Fruit fly (Drosophila melanogaster): ENCODE results near the gene ema.
A peak's percentile ranks its signal among the peaks of the same experiment; 100 is the strongest.

Gene ema

DNA sequence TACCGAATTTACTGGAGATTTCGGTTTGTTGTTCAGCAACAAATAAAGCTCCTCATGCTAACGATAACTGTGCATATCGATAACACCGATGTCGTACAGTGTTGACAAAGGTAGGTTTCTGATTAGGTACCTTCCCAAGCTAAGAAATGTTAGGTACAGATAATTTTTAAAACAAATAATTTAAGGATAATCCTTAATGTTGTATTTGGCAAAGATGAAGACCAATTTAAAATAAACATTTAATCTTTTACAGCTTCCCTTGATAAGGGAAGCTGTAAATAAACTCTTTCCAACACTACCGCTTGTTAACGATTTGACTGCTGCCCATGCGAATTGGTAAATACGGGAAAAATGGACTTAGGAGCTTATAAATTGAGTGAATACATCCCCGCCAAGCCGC lies 1.5 kb upstream of the ema start, which contains the start of the genes Ttc1 and CG14882 (continued):
- TF ChIP-seq fru (optimal IDR thresholded peaks at IDR 0.05): no peak
- TF ChIP-seq CG7963 (GFP tag; IDR thresholded peaks at IDR 0.05; ENCODE audit: partially characterized antibody): 0 out of 3 replicates have a peak, but pooled peaks have one; percentile 33
- TF ChIP-seq CG10267 (tag; optimal IDR thresholded peaks at IDR 0.05): peak; percentile 94

DNA sequence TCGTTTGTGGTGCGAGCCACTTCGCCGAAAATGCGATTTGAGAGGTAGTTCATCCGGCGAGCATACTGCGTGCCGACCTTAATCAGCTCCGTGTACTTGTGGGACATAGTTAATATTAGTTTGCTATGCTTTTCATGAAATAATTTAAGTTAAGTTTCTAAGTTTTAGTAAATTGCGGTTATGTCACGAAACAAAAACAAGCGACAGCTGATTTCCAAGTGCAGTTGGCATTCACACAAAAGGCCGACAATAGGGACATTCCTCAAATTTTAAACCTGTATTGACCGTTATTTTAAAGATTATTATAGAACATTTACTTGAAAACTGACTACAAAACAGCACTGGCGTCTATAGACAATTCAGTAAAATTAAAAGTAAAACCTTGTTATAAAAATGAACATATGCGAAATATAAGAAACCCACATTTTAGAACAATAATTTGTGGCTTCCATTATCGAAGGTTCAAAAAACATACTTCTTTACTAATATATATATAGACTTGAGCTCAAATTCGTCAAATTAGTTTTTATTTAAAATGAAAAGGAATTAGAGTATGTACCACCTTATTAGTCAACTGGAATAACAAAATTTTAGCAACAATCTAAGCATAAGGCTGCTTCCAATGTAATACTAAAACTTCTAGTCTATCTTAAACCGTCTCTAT lies 5.0 kb downstream of the ema start, which contains the start of gene mRpS33:
Gene mRpS33 (minus strand): TSS at position 224 of the 664 bp plus-strand sequence.
- TF ChIP-seq ind (GFP tag; optimal IDR thresholded peaks at IDR 0.05): no peak
- no peak for TF ChIP-seq mirr (GFP tag; optimal IDR thresholded peaks at IDR 0.05)
- no peak for TF ChIP-seq al (GFP tag; IDR thresholded peaks at IDR 0.05)
- TF ChIP-seq row (GFP tag; IDR thresholded peaks at IDR 0.05): peak; percentile 26; the same call in 1 of the 3 replicates
- TF ChIP-seq danr (GFP tag; IDR thresholded peaks at IDR 0.05): no peak
- no peak for TF ChIP-seq grn (GFP tag; optimal IDR thresholded peaks at IDR 0.05)
- TF ChIP-seq CG4617 (GFP tag; optimal IDR thresholded peaks at IDR 0.05; ENCODE audit: borderline replicate concordance): no peak
- TF ChIP-seq lola (GFP tag; optimal IDR thresholded peaks at IDR 0.05): no peak
- TF ChIP-seq bigmax (GFP tag; optimal IDR thresholded peaks at IDR 0.05): peak; percentile 84
- no peak for TF ChIP-seq bowl (GFP tag; IDR thresholded peaks at IDR 0.05)
- TF ChIP-seq onecut (GFP tag; IDR thresholded peaks at IDR 0.05): peak; percentile 20; the same call in 1 of the 2 replicates
- no peak for TF ChIP-seq CG18011 (GFP tag; optimal IDR thresholded peaks at IDR 0.05)
- no peak for TF ChIP-seq BEAF-32 (GFP tag; optimal IDR thresholded peaks at IDR 0.05)
- TF ChIP-seq CG4360 (GFP tag; IDR thresholded peaks at IDR 0.05): peak; percentile 21; the same call in 1 of the 2 replicates
- TF ChIP-seq CG15011 (GFP tag; optimal IDR thresholded peaks at IDR 0.05): no peak
- peak; percentile 78 for TF ChIP-seq MBD-R2 (GFP tag; IDR thresholded peaks at IDR 0.05)
- peak in 1 of 2 experiments; percentile 88 for TF ChIP-seq Pdp1 (GFP tag; optimal IDR thresholded peaks at IDR 0.05)
- peak; percentile 82 for TF ChIP-seq wek (GFP tag; optimal IDR thresholded peaks at IDR 0.05)
- TF ChIP-seq CG2129 (GFP tag; IDR thresholded peaks at IDR 0.05; ENCODE audit: partially characterized antibody): no peak
- no peak for TF ChIP-seq maf-S (GFP tag; optimal IDR thresholded peaks at IDR 0.05)
- peak; percentile 6; the same call in 1 of the 2 replicates for TF ChIP-seq CG13287 (GFP tag; IDR thresholded peaks at IDR 0.05; ENCODE audit: partially characterized antibody)
- no peak for TF ChIP-seq pros (GFP tag; optimal IDR thresholded peaks at IDR 0.05)
- TF ChIP-seq NFAT (GFP tag; IDR thresholded peaks at IDR 0.05): no peak
- no peak for TF ChIP-seq CG13296 (GFP tag; optimal IDR thresholded peaks at IDR 0.05)
- peak; percentile 74 for TF ChIP-seq Myb (GFP tag; optimal IDR thresholded peaks at IDR 0.05)
- peak; percentile 24 for TF ChIP-seq MESR4 (GFP tag; optimal IDR thresholded peaks at IDR 0.05)
- 0 out of 3 replicates have a peak, but pooled peaks have one; percentile 12 for TF ChIP-seq CG34422 (GFP tag; IDR thresholded peaks at IDR 0.05)
- peak; percentile 73 for TF ChIP-seq sens (GFP tag)
- no peak for TF ChIP-seq nau (GFP tag; optimal IDR thresholded peaks at IDR 0.05)
- peak in 1 of 2 experiments; percentile 79 for TF ChIP-seq crp (GFP tag; optimal IDR thresholded peaks at IDR 0.05)
- TF ChIP-seq pzg (GFP tag; optimal IDR thresholded peaks at IDR 0.05): peak; percentile 14
- TF ChIP-seq sqz (GFP tag; optimal IDR thresholded peaks at IDR 0.05): no peak
- no peak for TF ChIP-seq CTCF (GFP tag; optimal IDR thresholded peaks at IDR 0.05)
- no peak for TF ChIP-seq CG12236 (GFP tag; optimal IDR thresholded peaks at IDR 0.05)
- TF ChIP-seq bcd (GFP tag; optimal IDR thresholded peaks at IDR 0.05): no peak
- no peak for TF ChIP-seq Oaz (GFP tag; IDR thresholded peaks at IDR 0.05)
- no peak for TF ChIP-seq cg (GFP tag; optimal IDR thresholded peaks at IDR 0.05)
- no peak for TF ChIP-seq chinmo (GFP tag; IDR thresholded peaks at IDR 0.05; ENCODE audit: partially characterized antibody)
- no peak for TF ChIP-seq unpg (GFP tag; optimal IDR thresholded peaks at IDR 0.05)
